Worm (Caenorhabditis elegans) whole organism, late embryonic: ENCODE measurements around the gene sdf-9.

Experiments
- C08G9.2 ChIP-seq: sonication (generic microtip); optimal IDR thresholded peaks from 2 replicates; lab custom pipeline; 2016; ENCODE audit warnings: mild to moderate bottlenecking, missing genetic modification characterization, moderate library complexity, missing compliant biosample characterization
- C38D4.7 ChIP-seq: fragments of 200-800 bp; sonication (Bioruptor generic); optimal IDR thresholded peaks from 2 replicates; lab custom pipeline; 2018; ENCODE audit warnings: mild to moderate bottlenecking, missing genetic modification characterization, moderate library complexity, missing compliant biosample characterization
- T23F11.4 ChIP-seq: fragments of 200-800 bp; sonication (Bioruptor generic); optimal IDR thresholded peaks from 2 replicates; lab custom pipeline; 2018; ENCODE audit warnings: mild to moderate bottlenecking, missing genetic modification characterization, missing compliant biosample characterization
- Y22D7AL.16 ChIP-seq: sonication (generic microtip); optimal IDR thresholded peaks from 2 replicates; lab custom pipeline; 2016; ENCODE audit warnings: missing genetic modification characterization, missing compliant biosample characterization
- ama-1 ChIP-seq: fragments of 150-350 bp; optimal IDR thresholded peaks from 2 replicates; lab custom pipeline; 2014
- ceh-14 ChIP-seq: sonication (generic microtip); optimal IDR thresholded peaks from 2 replicates; lab custom pipeline; 2016; ENCODE audit warnings: missing genotype, missing genetic modification characterization, missing compliant biosample characterization
- ceh-2 ChIP-seq: sonication (generic microtip); optimal IDR thresholded peaks from 2 replicates; lab custom pipeline; 2016; ENCODE audit warnings: missing genotype, missing genetic modification characterization, missing compliant biosample characterization
- ceh-31 ChIP-seq: sonication (generic microtip); optimal IDR thresholded peaks from 2 replicates; lab custom pipeline; 2016; ENCODE audit warnings: missing genetic modification characterization, missing compliant biosample characterization
- ceh-34 ChIP-seq: sonication (generic microtip); optimal IDR thresholded peaks from 2 replicates; lab custom pipeline; 2016; ENCODE audit warnings: mild to moderate bottlenecking, missing genetic modification characterization, missing compliant biosample characterization
- ceh-45 ChIP-seq: fragments of 200-800 bp; sonication (Bioruptor generic); IDR thresholded peaks from 2 replicates; pipeline ENCODE4 v1.3.6; 2022; ENCODE audit warnings: missing genetic modification reagents, missing genetic modification characterization, missing compliant biosample characterization
- ceh-48 ChIP-seq: sonication (generic microtip); optimal IDR thresholded peaks from 2 replicates; lab custom pipeline; 2016; ENCODE audit warnings: missing genetic modification characterization, inconsistent platforms, missing compliant biosample characterization
- ceh-6 ChIP-seq: fragments of 200-800 bp; sonication (Bioruptor generic); optimal IDR thresholded peaks from 2 replicates; lab custom pipeline; 2018; ENCODE audit warnings: mild to moderate bottlenecking, missing genetic modification characterization, missing compliant biosample characterization
- ceh-9 ChIP-seq: sonication (generic microtip); optimal IDR thresholded peaks from 2 replicates; lab custom pipeline; 2016; ENCODE audit warnings: mild to moderate bottlenecking, missing genetic modification characterization, inconsistent platforms, missing compliant biosample characterization
- dmd-4 ChIP-seq: sonication (generic microtip); optimal IDR thresholded peaks from 2 replicates; lab custom pipeline; 2016; ENCODE audit warnings: borderline replicate concordance, missing genetic modification characterization, missing compliant biosample characterization
- elt-4 ChIP-seq: sonication (generic microtip); optimal IDR thresholded peaks from 2 replicates; lab custom pipeline; 2016; ENCODE audit warnings: missing genetic modification characterization, missing compliant biosample characterization
- ets-4 ChIP-seq: sonication (generic microtip); optimal IDR thresholded peaks from 2 replicates; lab custom pipeline; 2016; ENCODE audit warnings: missing genetic modification characterization, missing compliant biosample characterization
- eyg-1 ChIP-seq: sonication (generic microtip); optimal IDR thresholded peaks from 2 replicates; lab custom pipeline; 2016; ENCODE audit warnings: missing genotype, missing genetic modification characterization, missing compliant biosample characterization
- fkh-6 ChIP-seq: sonication (generic microtip); optimal IDR thresholded peaks from 2 replicates; lab custom pipeline; 2016; ENCODE audit warnings: missing genetic modification characterization, missing compliant biosample characterization
- lim-6 ChIP-seq: sonication (generic microtip); optimal IDR thresholded peaks from 2 replicates; lab custom pipeline; 2016; ENCODE audit warnings: missing genetic modification characterization, missing compliant biosample characterization
- lin-11 ChIP-seq: fragments of 200-800 bp; sonication (Bioruptor generic); optimal IDR thresholded peaks from 2 replicates; lab custom pipeline; 2018; ENCODE audit warnings: mild to moderate bottlenecking, missing genetic modification characterization, missing compliant biosample characterization
- mec-3 ChIP-seq: sonication (generic microtip); optimal IDR thresholded peaks from 2 replicates; lab custom pipeline; 2016; ENCODE audit warnings: borderline replicate concordance, missing genetic modification characterization, missing compliant biosample characterization
- nfya-1 ChIP-seq: sonication (generic microtip); optimal IDR thresholded peaks from 2 replicates; lab custom pipeline; 2017; ENCODE audit warnings: missing genetic modification characterization, mild to moderate bottlenecking, missing compliant biosample characterization, antibody characterized with exemption, moderate library complexity
- pag-3 ChIP-seq: sonication (generic microtip); optimal IDR thresholded peaks from 2 replicates; lab custom pipeline; 2016; ENCODE audit warnings: missing compliant biosample characterization, missing genetic modification characterization, borderline replicate concordance
- pha-2 ChIP-seq: sonication (generic microtip); optimal IDR thresholded peaks from 2 replicates; lab custom pipeline; 2017; ENCODE audit warnings: mild to moderate bottlenecking, missing genetic modification characterization, missing compliant biosample characterization
- pqm-1 ChIP-seq: sonication (generic microtip); optimal IDR thresholded peaks from 2 replicates; lab custom pipeline; 2016; ENCODE audit warnings: missing genetic modification characterization, missing compliant biosample characterization
- pros-1 ChIP-seq: fragments of 150-350 bp; optimal IDR thresholded peaks from 2 replicates; lab custom pipeline; 2014; ENCODE audit warnings: missing biosample characterization, missing genetic modification reagents, missing genetic modification characterization
- ref-2 ChIP-seq: sonication (generic microtip); optimal IDR thresholded peaks from 2 replicates; lab custom pipeline; 2016; ENCODE audit warnings: missing genetic modification characterization, missing compliant biosample characterization
- rnt-1 ChIP-seq: sonication (generic microtip); optimal IDR thresholded peaks from 2 replicates; lab custom pipeline; 2016; ENCODE audit warnings: missing genetic modification characterization, missing compliant biosample characterization
- sdc-2 ChIP-seq: sonication (generic microtip); optimal IDR thresholded peaks from 2 replicates; lab custom pipeline; 2016; ENCODE audit warnings: missing genotype, missing genetic modification characterization, missing compliant biosample characterization
- sox-2 ChIP-seq: fragments of 200-800 bp; sonication (Bioruptor generic); IDR thresholded peaks from 2 replicates; pipeline ENCODE4 v1.3.6; 2022; ENCODE audit warnings: missing genetic modification reagents, missing genetic modification characterization, missing compliant biosample characterization
- sox-4 ChIP-seq: sonication (generic microtip); optimal IDR thresholded peaks from 2 replicates; lab custom pipeline; 2017; ENCODE audit warnings: mild to moderate bottlenecking, missing genetic modification characterization, inconsistent platforms, missing compliant biosample characterization
- syd-9 ChIP-seq: sonication (generic microtip); optimal IDR thresholded peaks from 2 replicates; lab custom pipeline; 2016; ENCODE audit warnings: mild to moderate bottlenecking, missing genetic modification characterization, moderate library complexity, missing compliant biosample characterization
- tbx-2 ChIP-seq: sonication (generic microtip); optimal IDR thresholded peaks from 2 replicates; lab custom pipeline; 2016; ENCODE audit warnings: missing genetic modification characterization, missing compliant biosample characterization
- tbx-7 ChIP-seq: sonication (generic microtip); optimal IDR thresholded peaks from 2 replicates; lab custom pipeline; 2016; ENCODE audit warnings: missing genotype, missing genetic modification characterization, missing compliant biosample characterization
- unc-3 ChIP-seq, 2 experiments: fragments of 200-800 bp in 1 of 2; sonication (Bioruptor generic) in 1 of 2; sonication (generic microtip) in 1 of 2; conservative IDR thresholded peaks in 1 of 2; optimal IDR thresholded peaks in 1 of 2; 2 replicates each; pipeline versions ENCODE4 v1.3.6 to Lab custom; 2016 to 2022; ENCODE audit warnings: missing compliant biosample characterization in 2 of 2, missing genetic modification characterization in 2 of 2, missing genetic modification reagents in 1 of 2
- unc-55 ChIP-seq: sonication (generic microtip); optimal IDR thresholded peaks from 2 replicates; lab custom pipeline; 2017; ENCODE audit warnings: missing biosample characterization, missing genetic modification reagents, missing genetic modification characterization
- unc-86 ChIP-seq: sonication (generic microtip); optimal IDR thresholded peaks from 2 replicates; lab custom pipeline; 2016; ENCODE audit warnings: missing genetic modification characterization, missing compliant biosample characterization

The sdf-9 gene

ce11 chrV:20837765-20838164, 39.7 kb downstream of the sdf-9 start, which contains the start of gene mrps-12:
Gene mrps-12, plus strand, starts transcription at chrV:20838080.
- TF ChIP-seq sdc-2 (tag; lab: Kevin White, UChicago), result no peak
- no peak for TF ChIP-seq lin-11 (tag; lab: Kevin White, UChicago)
- TF ChIP-seq ceh-9 (tag; lab: Kevin White, UChicago), result no peak
- TF ChIP-seq pros-1 (tag; lab: Kevin White, UChicago), result no peak
- no peak for TF ChIP-seq Y22D7AL.16 (tag; lab: Kevin White, UChicago)
- peak; percentile 1 for TF ChIP-seq nfya-1 (tag; lab: Kevin White, UChicago)
- TF ChIP-seq pha-2 (tag; lab: Kevin White, UChicago), result no peak
- no peak for TF ChIP-seq sox-2 (GFP tag; lab: Robert Waterston, UW)

DNA sequence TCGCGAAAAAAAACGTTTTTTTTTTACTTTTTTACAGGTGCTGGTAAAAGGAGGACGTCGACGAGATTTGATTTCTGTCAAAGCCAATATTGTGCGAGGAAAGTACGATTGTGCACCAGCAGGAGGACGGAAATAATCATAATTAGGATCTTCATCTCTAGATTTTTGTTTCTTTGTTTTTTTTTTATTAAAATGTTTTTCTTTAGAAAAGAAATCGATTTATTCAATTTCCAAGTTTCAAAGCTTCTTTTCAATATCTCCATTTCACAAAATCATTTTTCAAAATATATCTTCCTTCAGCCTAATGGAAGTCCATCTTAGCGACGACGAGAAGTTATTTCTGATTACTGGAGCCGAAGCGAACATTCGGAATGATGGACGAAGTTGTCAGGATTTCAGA, 40.5 kb downstream of the sdf-9 start, which contains the start of gene exos-7:
Gene exos-7 (plus strand): TSS at position 301 of the 400 bp plus-strand sequence.
- no peak for TF ChIP-seq ref-2 (tag; lab: Kevin White, UChicago)
- no peak for TF ChIP-seq ceh-6 (GFP tag; lab: Kevin White, UChicago)
- TF ChIP-seq mec-3 (tag; lab: Kevin White, UChicago), result no peak
- TF ChIP-seq ceh-45 (GFP tag; lab: Robert Waterston, UW), result no peak
- TF ChIP-seq lim-6, result no peak
- TF ChIP-seq ceh-48 (tag; lab: Kevin White, UChicago), result no peak
- TF ChIP-seq syd-9, result no peak
- TF ChIP-seq T23F11.4, result no peak
- no peak for TF ChIP-seq elt-4 (tag; lab: Kevin White, UChicago)
- no peak for TF ChIP-seq dmd-4 (tag; lab: Kevin White, UChicago)
- no peak for TF ChIP-seq pag-3 (tag; lab: Kevin White, UChicago)
- TF ChIP-seq ets-4, result no peak
- TF ChIP-seq pha-2 (tag; lab: Kevin White, UChicago), result no peak
- TF ChIP-seq nfya-1 (tag; lab: Kevin White, UChicago), result no peak
- TF ChIP-seq C08G9.2 (tag; lab: Kevin White, UChicago), result no peak
- no peak for TF ChIP-seq ceh-31
- no peak for TF ChIP-seq unc-3 (GFP tag; conservative IDR thresholded peaks at IDR 0.05; lab: Robert Waterston, UW)
- TF ChIP-seq unc-3 (tag; optimal IDR thresholded peaks at IDR 0.05; lab: Kevin White, UChicago), result no peak
- TF ChIP-seq C38D4.7 (GFP tag; lab: Kevin White, UChicago), result no peak
- TF ChIP-seq unc-86 (tag; lab: Kevin White, UChicago), result no peak
- no peak for TF ChIP-seq eyg-1 (tag; lab: Kevin White, UChicago)

DNA sequence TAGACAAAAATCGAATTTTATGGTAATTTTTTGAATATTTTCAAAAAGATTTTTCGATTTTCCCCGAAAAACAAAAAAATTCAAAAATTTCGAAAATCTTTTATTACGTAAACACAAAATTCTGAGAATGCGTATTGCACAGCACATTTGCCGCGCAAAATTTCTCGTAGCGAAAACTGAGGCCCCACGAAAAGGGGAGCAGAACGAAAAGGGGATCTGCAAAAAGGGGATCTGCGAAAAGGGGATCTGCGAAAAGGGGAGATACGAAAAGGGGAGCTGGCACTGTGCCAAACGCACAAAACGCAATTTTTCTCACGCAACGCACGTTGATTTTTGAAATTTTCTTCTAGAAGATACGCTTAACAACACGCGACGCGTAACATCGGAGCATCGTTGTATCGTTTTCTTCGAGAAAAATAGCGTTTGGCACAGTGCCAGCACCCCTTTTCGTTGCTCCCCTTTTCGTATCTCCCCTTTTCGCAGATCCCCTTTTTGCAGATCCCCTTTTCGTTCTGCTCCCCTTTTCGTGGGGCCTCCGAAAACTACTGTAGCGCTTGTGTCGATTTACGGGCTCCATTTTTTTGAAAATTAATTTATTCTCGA, 41.4 kb downstream of the sdf-9 start:
- TF ChIP-seq tbx-2 (tag; lab: Kevin White, UChicago), result peak; percentile 35
- peak; percentile 49 for TF ChIP-seq ref-2 (tag; lab: Kevin White, UChicago)
- TF ChIP-seq rnt-1 (tag; lab: Kevin White, UChicago), result peak; percentile 11
- TF ChIP-seq tbx-7, result peak; percentile 4
- peak; percentile 62 for TF ChIP-seq ceh-31
- TF ChIP-seq C08G9.2 (tag; lab: Kevin White, UChicago), result peak; percentile 63
- peak; percentile 10 for TF ChIP-seq ceh-34

DNA sequence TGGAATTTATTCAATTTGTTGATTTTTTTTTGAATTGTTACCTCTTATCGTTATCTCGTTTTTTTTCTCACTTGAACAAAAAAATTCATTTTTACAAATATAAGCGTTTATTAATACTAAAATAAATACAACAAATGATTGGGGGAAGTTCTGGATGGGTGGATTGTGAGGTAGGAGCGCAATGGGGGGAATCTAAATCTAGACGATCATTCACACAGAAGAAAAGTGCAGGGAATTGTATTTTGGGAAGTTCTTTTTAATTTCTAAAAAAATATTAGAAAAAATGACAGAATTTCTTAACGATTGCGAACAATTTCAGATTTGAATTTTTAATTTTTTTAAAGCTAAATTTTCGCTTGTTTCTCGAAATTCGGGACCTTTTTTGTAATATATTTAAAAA, 43.5 kb downstream of the sdf-9 start:
- TF ChIP-seq pqm-1 (tag; lab: Kevin White, UChicago), result no peak
- TF ChIP-seq ama-1 (lab: Kevin White, UChicago), result no peak
- no peak for TF ChIP-seq ceh-48 (tag; lab: Kevin White, UChicago)
- TF ChIP-seq ceh-14 (tag; lab: Kevin White, UChicago), result no peak
- TF ChIP-seq fkh-6, result no peak
- no peak for TF ChIP-seq unc-55 (GFP tag; lab: Kevin White, UChicago)
- no peak for TF ChIP-seq nfya-1 (tag; lab: Kevin White, UChicago)
- no peak for TF ChIP-seq ceh-45 (GFP tag; lab: Robert Waterston, UW)
- no peak for TF ChIP-seq ceh-2 (tag; lab: Kevin White, UChicago)
- no peak for TF ChIP-seq ceh-34
- TF ChIP-seq syd-9, result no peak
- TF ChIP-seq sox-4 (tag; lab: Kevin White, UChicago), result no peak
- TF ChIP-seq, all 69 proteins: peak for 0
